Fruit fly (Drosophila melanogaster): ENCODE data around the gene f-cup.

The f-cup gene

DNA sequence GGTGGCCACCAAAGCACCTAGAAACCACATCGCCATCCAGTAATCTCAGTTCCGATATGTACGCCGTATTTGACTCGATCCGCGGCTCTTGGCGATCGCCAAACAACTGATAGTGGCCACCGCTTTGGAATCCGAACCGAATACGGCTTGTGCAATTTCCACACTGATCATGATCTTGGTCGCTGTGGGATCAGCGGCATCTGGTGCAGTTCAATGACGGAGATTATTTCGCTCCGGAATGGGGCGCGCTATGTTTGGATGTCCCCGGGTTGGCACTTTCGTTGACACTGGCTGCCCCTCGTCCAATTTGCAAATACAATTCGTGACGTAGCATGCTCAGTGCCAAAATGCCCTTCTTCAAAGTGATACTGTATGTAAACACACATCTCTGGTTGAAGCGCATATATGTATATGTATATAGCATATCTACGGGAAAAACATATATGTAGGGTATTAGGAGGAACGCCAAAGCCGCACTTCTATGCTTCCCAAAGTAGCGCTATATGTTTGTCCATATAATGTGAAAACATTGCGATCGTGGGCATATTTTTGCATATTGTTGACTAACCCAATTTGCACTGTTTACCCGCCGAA is 4.8 kb upstream of the f-cup start, which contains the start of gene Adgf-D:
TSS of gene Adgf-D (minus strand) at position 111 of the 594 bp plus-strand sequence.
- TF ChIP-seq dsx (GFP tag; optimal IDR thresholded peaks at IDR 0.05; ENCODE audit: poor library complexity, severe bottlenecking) (no peak), CG10669 (GFP tag; optimal IDR thresholded peaks at IDR 0.05) (no peak), salr (GFP tag; optimal IDR thresholded peaks at IDR 0.05) (no peak), Sox14 (GFP tag; optimal IDR thresholded peaks at IDR 0.05) (no peak), svp (GFP tag) (peak; percentile 91), net (GFP tag; optimal IDR thresholded peaks at IDR 0.05) (no peak), Blimp-1 (GFP tag; optimal IDR thresholded peaks at IDR 0.05) (no peak), Ets96B (tag; optimal IDR thresholded peaks at IDR 0.05) (no peak), CG11294 (GFP tag; IDR thresholded peaks at IDR 0.05) (no peak), spab (GFP tag; optimal IDR thresholded peaks at IDR 0.05) (no peak), CG6163 (GFP tag; IDR thresholded peaks at IDR 0.05) (0 out of 3 replicates have a peak, but pooled peaks have one; percentile 19), CG8319 (GFP tag; optimal IDR thresholded peaks at IDR 0.05) (no peak), dac (GFP tag; optimal IDR thresholded peaks at IDR 0.05) (no peak), CG6792 (GFP tag; optimal IDR thresholded peaks at IDR 0.05) (no peak), Sox15 (GFP tag; optimal IDR thresholded peaks at IDR 0.05) (no peak)

DNA sequence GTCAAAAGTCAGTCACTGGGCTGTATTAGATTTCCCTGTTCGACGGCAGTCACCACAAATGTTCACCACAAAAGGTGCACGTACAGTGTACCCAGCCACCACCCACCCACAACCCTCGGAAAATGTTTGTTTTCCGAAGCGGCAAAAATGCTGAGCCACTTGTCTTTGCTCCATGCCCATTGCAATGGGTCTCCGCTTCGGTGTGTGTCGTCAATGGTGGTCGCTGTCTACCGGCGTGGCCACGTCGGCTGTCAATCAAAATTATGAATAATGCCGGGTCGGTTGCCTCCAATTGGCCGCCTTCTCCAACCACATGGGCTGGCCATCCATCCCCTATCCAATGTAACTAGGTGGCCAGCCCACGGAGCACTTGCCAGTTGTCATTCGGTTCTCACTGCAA is 446 bp downstream of the f-cup start, which contains the start of gene ninaB:
TSS of gene ninaB (plus strand) at position 374 of the 400 bp plus-strand sequence.
- no peak for TF ChIP-seq CG7368 (GFP tag; optimal IDR thresholded peaks at IDR 0.05)
- TF ChIP-seq Met (GFP tag; optimal IDR thresholded peaks at IDR 0.05), result no peak
- no peak for TF ChIP-seq Hr39 (GFP tag; optimal IDR thresholded peaks at IDR 0.05)
- TF ChIP-seq dac (GFP tag; optimal IDR thresholded peaks at IDR 0.05), result no peak
- no peak for TF ChIP-seq eg (GFP tag; IDR thresholded peaks at IDR 0.05)
- TF ChIP-seq CG6808 (GFP tag; optimal IDR thresholded peaks at IDR 0.05), result no peak
- no peak for TF ChIP-seq CG9139 (GFP tag; optimal IDR thresholded peaks at IDR 0.05)

DNA sequence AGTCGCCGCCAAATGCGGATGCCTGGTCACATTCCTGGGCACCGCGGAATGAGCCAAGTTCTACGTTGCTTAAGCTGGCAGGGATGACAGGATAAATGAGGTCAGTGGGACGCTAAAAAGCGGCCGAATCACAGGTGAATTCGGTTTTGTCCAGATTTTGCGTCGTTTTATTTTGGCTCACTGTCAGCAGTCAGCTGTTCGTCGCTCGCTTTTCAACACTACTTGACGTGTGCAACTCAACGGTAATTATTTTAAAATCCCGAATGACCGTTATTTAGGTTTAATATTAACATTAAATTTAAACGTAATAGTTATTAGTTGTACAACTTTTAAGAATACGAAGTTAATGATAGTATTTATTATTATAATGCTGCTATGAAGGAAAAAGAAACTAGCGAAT is 1.3 kb downstream of the f-cup start:
- no peak for TF ChIP-seq CG8319 (GFP tag; optimal IDR thresholded peaks at IDR 0.05)
- no peak for TF ChIP-seq CG6792 (GFP tag; optimal IDR thresholded peaks at IDR 0.05)
- TF ChIP-seq esn (GFP tag; optimal IDR thresholded peaks at IDR 0.05), result no peak
- no peak for TF ChIP-seq Met (GFP tag; optimal IDR thresholded peaks at IDR 0.05)
- TF ChIP-seq dac (GFP tag; optimal IDR thresholded peaks at IDR 0.05), result no peak
- TF ChIP-seq Sox102F (GFP tag; optimal IDR thresholded peaks at IDR 0.05), result no peak
- TF ChIP-seq CG11762 (GFP tag; optimal IDR thresholded peaks at IDR 0.05; ENCODE audit: insufficient read depth), result no peak
- TF ChIP-seq cyc (GFP tag; optimal IDR thresholded peaks at IDR 0.05), result no peak
- no peak for TF ChIP-seq CG11294 (GFP tag; IDR thresholded peaks at IDR 0.05)
- TF ChIP-seq CG8119 (GFP tag; IDR thresholded peaks at IDR 0.05), result no peak
- TF ChIP-seq Lpt (GFP tag; optimal IDR thresholded peaks at IDR 0.05), result no peak
- TF ChIP-seq Hr4 (GFP tag; optimal IDR thresholded peaks at IDR 0.05), result no peak
- no peak for TF ChIP-seq Hr39 (GFP tag; optimal IDR thresholded peaks at IDR 0.05)
- TF ChIP-seq CG1621 (tag; optimal IDR thresholded peaks at IDR 0.05), result no peak
- TF ChIP-seq CG11902 (GFP tag; optimal IDR thresholded peaks at IDR 0.05), result no peak
- no peak for TF ChIP-seq lz (GFP tag; optimal IDR thresholded peaks at IDR 0.05)
- no peak for TF ChIP-seq spab (GFP tag; optimal IDR thresholded peaks at IDR 0.05)

- no peak for TF ChIP-seq salr (GFP tag; optimal IDR thresholded peaks at IDR 0.05)
- no peak for TF ChIP-seq Ets96B (tag; optimal IDR thresholded peaks at IDR 0.05)
- no peak for TF ChIP-seq Eip93F (GFP tag; optimal IDR thresholded peaks at IDR 0.05)
- TF ChIP-seq CG32006 (GFP tag; optimal IDR thresholded peaks at IDR 0.05), result no peak
- TF ChIP-seq Met (GFP tag; optimal IDR thresholded peaks at IDR 0.05), result no peak
- TF ChIP-seq CG6854 (GFP tag; optimal IDR thresholded peaks at IDR 0.05), result no peak
Measured at dm6 chr3R:13693753-13694152, 6.9 kb downstream of the f-cup start, which contains the start of gene CG14367. CG14367 (plus strand) TSS chr3R:13694053.
